Fruit fly (Drosophila melanogaster) whole organism, embryonic: ENCODE data around the gene CG4991.

Experiments used
- Adf1 ChIP-seq: fragments of 200-800 bp; sonication (Bioruptor generic); IDR thresholded peaks from 2 replicates; pipeline ENCODE4 v1.3.6; 2022; ENCODE audit warnings: missing biosample characterization, missing genetic modification characterization
- C15 ChIP-seq: fragments of 200-800 bp; sonication (Bioruptor generic); IDR thresholded peaks from 3 replicates; pipeline ENCODE4 v1.3.6; 2022; ENCODE audit warnings: missing biosample characterization, missing genetic modification characterization
- CG10462 ChIP-seq: fragments of 200-800 bp; sonication (Bioruptor generic); optimal IDR thresholded peaks from 2 replicates; lab custom pipeline; 2016; ENCODE audit warnings: missing biosample characterization, missing genetic modification characterization
- CG10543 ChIP-seq: fragments of 200-800 bp; sonication (Bioruptor generic); optimal IDR thresholded peaks from 3 replicates; lab custom pipeline; 2017; ENCODE audit warnings: missing biosample characterization, mild to moderate bottlenecking, missing genetic modification characterization, moderate library complexity
- CG11723 ChIP-seq: fragments of 200-800 bp; sonication (Bioruptor generic); optimal IDR thresholded peaks from 2 replicates; lab custom pipeline; 2017; ENCODE audit warnings: missing biosample characterization, mild to moderate bottlenecking, missing genetic modification characterization
- CG13424 ChIP-seq: fragments of 200-800 bp; sonication (Bioruptor generic); optimal IDR thresholded peaks from 2 replicates; lab custom pipeline; 2019; ENCODE audit warnings: missing biosample characterization, mild to moderate bottlenecking, missing genetic modification characterization, moderate library complexity
- CG14860 ChIP-seq: fragments of 200-800 bp; sonication (Bioruptor generic); IDR thresholded peaks from 3 replicates; pipeline ENCODE4 v1.3.6; 2022; ENCODE audit warnings: missing biosample characterization, missing genetic modification characterization; ENCODE audit not compliant: partially characterized antibody
- CG15073 ChIP-seq: fragments of 200-800 bp; sonication (Bioruptor generic); optimal IDR thresholded peaks from 2 replicates; lab custom pipeline; 2016; ENCODE audit warnings: missing biosample characterization, missing genetic modification characterization
- CG17361 ChIP-seq: fragments of 200-800 bp; sonication (Bioruptor generic); IDR thresholded peaks from 3 replicates; pipeline ENCODE4 v1.3.6; 2022; ENCODE audit warnings: missing biosample characterization, missing genetic modification characterization
- CG17802 ChIP-seq: fragments of 200-800 bp; sonication (Bioruptor generic); optimal IDR thresholded peaks from 2 replicates; lab custom pipeline; 2018; ENCODE audit warnings: missing biosample characterization, mild to moderate bottlenecking, missing genetic modification characterization, moderate library complexity
- CG34376 ChIP-seq: fragments of 200-800 bp; sonication (Bioruptor generic); optimal IDR thresholded peaks from 2 replicates; lab custom pipeline; 2018; ENCODE audit warnings: missing biosample characterization, mild to moderate bottlenecking, missing genetic modification characterization
- CG34422 ChIP-seq: fragments of 200-800 bp; sonication (Bioruptor generic); IDR thresholded peaks from 3 replicates; pipeline ENCODE4 v1.3.6; 2022; ENCODE audit warnings: missing biosample characterization, missing genetic modification characterization
- CG3847 ChIP-seq: fragments of 200-800 bp; sonication (Bioruptor generic); IDR thresholded peaks from 2 replicates; pipeline ENCODE4 v1.3.6; 2022; ENCODE audit warnings: missing biosample characterization, missing genetic modification characterization
- CG6765 ChIP-seq: fragments of 200-800 bp; sonication (Bioruptor generic); optimal IDR thresholded peaks from 3 replicates; lab custom pipeline; 2017; ENCODE audit warnings: missing biosample characterization, mild to moderate bottlenecking, missing genetic modification characterization
- CG7987 ChIP-seq: fragments of 200-800 bp; sonication (Bioruptor generic); optimal IDR thresholded peaks from 2 replicates; lab custom pipeline; 2018; ENCODE audit warnings: missing biosample characterization, mild to moderate bottlenecking, missing genetic modification characterization, moderate library complexity
- CG8290 ChIP-seq, 3 experiments: fragments of 200-800 bp; sonication (Bioruptor generic); optimal IDR thresholded peaks; 2 replicates each; lab custom pipeline; 2016 to 2019; ENCODE audit warnings: missing biosample characterization in 3 of 3, missing genetic modification characterization in 3 of 3, mild to moderate bottlenecking in 2 of 3, moderate library complexity in 1 of 3
- CG8478 ChIP-seq: fragments of >200 bp; optimal IDR thresholded peaks from 2 replicates; lab custom pipeline; 2018
- CG9932 ChIP-seq: fragments of 200-800 bp; sonication (Bioruptor generic); IDR thresholded peaks from 2 replicates; pipeline ENCODE4 v1.3.6; 2022; ENCODE audit warnings: missing biosample characterization, missing genetic modification characterization
- CHES-1-like ChIP-seq: fragments of 200-800 bp; sonication (Bioruptor generic); optimal IDR thresholded peaks from 2 replicates; lab custom pipeline; 2016; ENCODE audit warnings: missing biosample characterization, missing genetic modification characterization
- CrebB ChIP-seq: fragments of 200-800 bp; sonication (Bioruptor generic); optimal IDR thresholded peaks from 3 replicates; lab custom pipeline; 2018; ENCODE audit warnings: missing biosample characterization, mild to moderate bottlenecking, missing genetic modification characterization
- D19A ChIP-seq: fragments of 200-800 bp; optimal IDR thresholded peaks from 3 replicates; lab custom pipeline; 2019; ENCODE audit warnings: missing biosample characterization, mild to moderate bottlenecking, missing genetic modification characterization, moderate library complexity
- Doc2 ChIP-seq: fragments of 200-800 bp; sonication (Bioruptor generic); IDR thresholded peaks from 2 replicates; pipeline ENCODE4 v1.3.6; 2022; ENCODE audit warnings: missing biosample characterization, missing genetic modification characterization
- Dref ChIP-seq: fragments of 200-800 bp; sonication (Bioruptor generic); IDR thresholded peaks from 2 replicates; pipeline ENCODE4 v1.3.6; 2022; ENCODE audit warnings: missing biosample characterization, missing genetic modification characterization
- HLH4C ChIP-seq: fragments of 200-800 bp; sonication (Bioruptor generic); IDR thresholded peaks from 3 replicates; pipeline ENCODE4 v1.3.6; 2022; ENCODE audit warnings: missing biosample characterization, missing genetic modification characterization; ENCODE audit not compliant: partially characterized antibody
- Hr39 ChIP-seq: fragments of >200 bp; optimal IDR thresholded peaks from 2 replicates; lab custom pipeline; 2017
- MBD-R2 ChIP-seq: fragments of 200-800 bp; sonication (Bioruptor generic); IDR thresholded peaks from 2 replicates; pipeline ENCODE4 v1.3.6; 2022; ENCODE audit warnings: missing biosample characterization, missing genetic modification characterization
- MTF-1 ChIP-seq: fragments of 200-800 bp; sonication (Bioruptor generic); optimal IDR thresholded peaks from 2 replicates; lab custom pipeline; 2018; ENCODE audit warnings: missing biosample characterization, mild to moderate bottlenecking, missing genetic modification characterization, borderline replicate concordance
- Nf-YB ChIP-seq: fragments of 200-800 bp; sonication (Bioruptor generic); optimal IDR thresholded peaks from 3 replicates; lab custom pipeline; 2019; ENCODE audit warnings: missing biosample characterization, mild to moderate bottlenecking, missing genetic modification characterization, moderate library complexity
- Opbp ChIP-seq: fragments of 200-800 bp; sonication (Bioruptor generic); IDR thresholded peaks from 3 replicates; pipeline ENCODE4 v1.3.6; 2022; ENCODE audit warnings: missing biosample characterization, missing genetic modification characterization; ENCODE audit not compliant: partially characterized antibody
- Pdp1 ChIP-seq, 2 experiments: fragments of 200-800 bp; sonication (Bioruptor generic); optimal IDR thresholded peaks; 3 replicates each; lab custom pipeline; 2016; ENCODE audit warnings: missing biosample characterization in 2 of 2, missing genetic modification characterization in 2 of 2, mild to moderate bottlenecking in 1 of 2, moderate library complexity in 1 of 2
- Ravus ChIP-seq: fragments of 200-800 bp; sonication (Bioruptor generic); IDR thresholded peaks from 2 replicates; pipeline ENCODE4 v1.3.6; 2022; ENCODE audit warnings: missing biosample characterization, missing genetic modification characterization
- Scr ChIP-seq: fragments of 200-800 bp; sonication (Bioruptor generic); IDR thresholded peaks from 2 replicates; pipeline ENCODE4 v1.3.6; 2022; ENCODE audit warnings: missing biosample characterization, missing genetic modification characterization; ENCODE audit not compliant: partially characterized antibody
- Stat92E ChIP-seq, 3 experiments: fragments of >200 bp in 2 of 3; fragments of 200-800 bp in 1 of 3; sonication (Bioruptor generic) in 1 of 3; optimal IDR thresholded peaks; 2 replicates each; lab custom pipeline; 2017 to 2019; ENCODE audit warnings: missing biosample characterization in 3 of 3, missing genetic modification characterization in 3 of 3, mild to moderate bottlenecking in 1 of 3, moderate library complexity in 1 of 3
- amos ChIP-seq: fragments of 200-800 bp; sonication (Bioruptor generic); IDR thresholded peaks from 2 replicates; pipeline ENCODE4 v1.3.6; 2022; ENCODE audit warnings: missing biosample characterization, missing genetic modification characterization; ENCODE audit not compliant: partially characterized antibody
- fd3F ChIP-seq: fragments of 200-800 bp; sonication (Bioruptor generic); optimal IDR thresholded peaks from 2 replicates; lab custom pipeline; 2018; ENCODE audit warnings: missing biosample characterization, mild to moderate bottlenecking, missing genetic modification characterization, moderate library complexity
- gce ChIP-seq: fragments of 200-800 bp; sonication (Bioruptor generic); IDR thresholded peaks from 3 replicates; pipeline ENCODE4 v1.3.6; 2022; ENCODE audit warnings: missing biosample characterization, missing genetic modification characterization
- ham ChIP-seq: fragments of 200-800 bp; sonication (Bioruptor generic); IDR thresholded peaks from 2 replicates; pipeline ENCODE4 v1.3.6; 2022; ENCODE audit warnings: missing biosample characterization, missing genetic modification characterization
- her ChIP-seq: fragments of 200-800 bp; sonication (Bioruptor generic); optimal IDR thresholded peaks from 2 replicates; lab custom pipeline; 2016; ENCODE audit warnings: missing biosample characterization, missing genetic modification characterization
- lab ChIP-seq: fragments of 200-800 bp; sonication (Bioruptor generic); optimal IDR thresholded peaks from 3 replicates; lab custom pipeline; 2017; ENCODE audit warnings: missing biosample characterization, missing genetic modification characterization, mild to moderate bottlenecking, moderate library complexity, missing genetic modification reagents
- nau ChIP-seq: fragments of 200-800 bp; sonication (Bioruptor generic); optimal IDR thresholded peaks from 3 replicates; lab custom pipeline; 2017; ENCODE audit warnings: missing biosample characterization, mild to moderate bottlenecking, missing genetic modification characterization, missing genetic modification reagents
- odd ChIP-seq: fragments of 200-800 bp; sonication (Bioruptor generic); optimal IDR thresholded peaks from 2 replicates; lab custom pipeline; 2017; ENCODE audit warnings: missing biosample characterization, mild to moderate bottlenecking, missing genetic modification characterization
- psq ChIP-seq: fragments of 200-800 bp; sonication (Bioruptor generic); optimal IDR thresholded peaks from 2 replicates; lab custom pipeline; 2017; ENCODE audit warnings: missing biosample characterization, missing genetic modification characterization
- scrt ChIP-seq: fragments of 200-800 bp; sonication (Bioruptor generic); optimal IDR thresholded peaks from 2 replicates; lab custom pipeline; 2018; ENCODE audit warnings: missing biosample characterization, mild to moderate bottlenecking, missing genetic modification characterization, moderate library complexity
- sqz ChIP-seq: fragments of 200-800 bp; sonication (Bioruptor generic); optimal IDR thresholded peaks from 3 replicates; lab custom pipeline; 2018; ENCODE audit warnings: missing biosample characterization, mild to moderate bottlenecking, missing genetic modification characterization
- tap ChIP-seq: fragments of 200-800 bp; optimal IDR thresholded peaks from 3 replicates; lab custom pipeline; 2019; ENCODE audit warnings: missing biosample characterization, mild to moderate bottlenecking, missing genetic modification characterization, moderate library complexity
- tin ChIP-seq: fragments of 200-800 bp; sonication (Bioruptor generic); optimal IDR thresholded peaks from 3 replicates; lab custom pipeline; 2016; ENCODE audit warnings: missing biosample characterization, missing genetic modification characterization
- trem ChIP-seq: fragments of 200-800 bp; optimal IDR thresholded peaks from 3 replicates; lab custom pipeline; 2019; ENCODE audit warnings: missing biosample characterization, mild to moderate bottlenecking, missing genetic modification characterization, moderate library complexity
- unc-4 ChIP-seq: fragments of 200-800 bp; sonication (Bioruptor generic); IDR thresholded peaks from 2 replicates; pipeline ENCODE4 v1.3.6; 2022; ENCODE audit warnings: missing biosample characterization, missing genetic modification characterization; ENCODE audit not compliant: partially characterized antibody
- vnd ChIP-seq: fragments of 200-800 bp; sonication (Bioruptor generic); IDR thresholded peaks from 3 replicates; pipeline ENCODE4 v1.3.6; 2022; ENCODE audit warnings: missing biosample characterization, missing genetic modification characterization; ENCODE audit not compliant: partially characterized antibody

CG4991 gene

dm6 chrX:17107401-17107916, 15.8 kb downstream of the CG4991 start, which contains the start of gene CG5004 (continued):
- TF ChIP-seq CrebB (tag; lab: Kevin White, UChicago) (no peak), Nf-YB (GFP tag; lab: Kevin White, UChicago) (no peak), scrt (GFP tag; lab: Kevin White, UChicago) (no peak), odd (GFP tag; lab: Kevin White, UChicago) (no peak), MTF-1 (GFP tag; lab: Kevin White, UChicago) (no peak), unc-4 (GFP tag; lab: Robert Waterston, UW) (peak; percentile 53), tin (GFP tag; lab: Kevin White, UChicago) (no peak), CG8290 (GFP tag; optimal IDR thresholded peaks at IDR 0.05; lab: Kevin White, UChicago) (peak; percentile 38), CG8290 (tag; optimal IDR thresholded peaks at IDR 0.05; lab: Kevin White, UChicago) (peak in 1 of 2 experiments; percentile 64), Pdp1 (GFP tag; optimal IDR thresholded peaks at IDR 0.05; lab: Kevin White, UChicago) (peak in 1 of 2 experiments; percentile 34), CG11723 (peak; percentile 2), CHES-1-like (peak; percentile 49), fd3F (GFP tag; lab: Kevin White, UChicago) (no peak), vnd (0 out of 3 replicates have a peak, but pooled peaks have one; percentile 25), nau (GFP tag; lab: Kevin White, UChicago) (peak; percentile 39), sqz (GFP tag; lab: Kevin White, UChicago) (peak; percentile 5), amos (GFP tag; lab: Robert Waterston, UW) (peak; percentile 60), trem (no peak), CG10462 (GFP tag; lab: Kevin White, UChicago) (no peak), her (peak; percentile 21), CG13424 (tag; lab: Kevin White, UChicago) (no peak), gce (no peak), MBD-R2 (peak; percentile 11; the same call in 1 of the 2 replicates), CG9932 (GFP tag; lab: Robert Waterston, UW) (0 out of 2 replicates have a peak, but pooled peaks have one; percentile 19), CG10543 (GFP tag; lab: Kevin White, UChicago) (no peak), CG14860 (GFP tag; lab: Robert Waterston, UW) (0 out of 3 replicates have a peak, but pooled peaks have one; percentile 43), CG15073 (GFP tag; lab: Kevin White, UChicago) (no peak), CG8478 (lab: Kevin White, UChicago) (no peak), Scr (GFP tag; lab: Robert Waterston, UW) (peak; percentile 58), tap (tag; lab: Kevin White, UChicago) (no peak), CG7987 (GFP tag; lab: Kevin White, UChicago) (no peak), D19A (tag; lab: Kevin White, UChicago) (no peak), HLH4C (0 out of 3 replicates have a peak, but pooled peaks have one; percentile 38), Opbp (peak; percentile 59; the same call in 2 of the 3 replicates), Ravus (no peak), CG34422 (GFP tag; lab: Robert Waterston, UW) (peak; percentile 78; the same call in 1 of the 3 replicates), CG3847 (GFP tag; lab: Robert Waterston, UW) (no peak), CG34376 (GFP tag; lab: Kevin White, UChicago) (peak; percentile 32), CG17802 (no peak), Doc2 (GFP tag; lab: Robert Waterston, UW) (no peak), Stat92E (GFP tag; optimal IDR thresholded peaks at IDR 0.05; lab: Kevin White, UChicago) (peak in 1 of 3 experiments; percentile 61), Hr39 (no peak), ham (GFP tag; lab: Robert Waterston, UW) (no peak), C15 (GFP tag; lab: Robert Waterston, UW) (no peak), Dref (GFP tag; lab: Robert Waterston, UW) (peak; percentile 61), CG6765 (GFP tag; lab: Kevin White, UChicago) (no peak), CG17361 (no peak), lab (GFP tag; lab: Kevin White, UChicago) (peak; percentile 0), Adf1 (GFP tag; lab: Robert Waterston, UW) (no peak), psq (no peak)
